Worm (Caenorhabditis elegans): ENCODE measurements around the gene clec-48.

- TF ChIP-seq elt-3 (tag; optimal IDR thresholded peaks at IDR 0.05) (no peak), lin-39 (tag; optimal IDR thresholded peaks at IDR 0.05) (no peak), ama-1 (optimal IDR thresholded peaks at IDR 0.05) (no peak), fos-1 (tag; optimal IDR thresholded peaks at IDR 0.05) (no peak), unc-62 (GFP tag; optimal IDR thresholded peaks at IDR 0.05) (no peak), snpc-4 (tag; optimal IDR thresholded peaks at IDR 0.05) (no peak), nhr-237 (tag; optimal IDR thresholded peaks at IDR 0.05) (no peak), daf-12 (tag; optimal IDR thresholded peaks at IDR 0.05) (no peak)
Measured at ce11 chrV:18188328-18188727, 30.5 kb downstream of the clec-48 start, which contains the start of gene clec-245.
